Worm (Caenorhabditis elegans) whole organism, young adult: Measurements from ENCODE around the gene Y38F2AR.12.

Source experiments
- B0019.2 ChIP-seq: fragments of 200-800 bp; sonication (Bioruptor generic); conservative IDR thresholded peaks from 2 replicates; pipeline ENCODE4 v1.3.6; 2022; ENCODE audit warnings: missing genetic modification reagents, missing genetic modification characterization, missing compliant biosample characterization
- C06A6.2 ChIP-seq: fragments of 200-800 bp; sonication (Bioruptor generic); conservative IDR thresholded peaks from 2 replicates; pipeline ENCODE4 v1.3.6; 2022; ENCODE audit warnings: missing genetic modification characterization, missing compliant biosample characterization
- F10E7.11 ChIP-seq: sonication (generic microtip); optimal IDR thresholded peaks from 2 replicates; lab custom pipeline; 2017; ENCODE audit warnings: mild to moderate bottlenecking, missing genetic modification characterization, moderate library complexity, missing compliant biosample characterization
- F22D6.2 ChIP-seq: sonication (generic microtip); optimal IDR thresholded peaks from 2 replicates; lab custom pipeline; 2016; ENCODE audit warnings: mild to moderate bottlenecking, missing genetic modification characterization, missing compliant biosample characterization
- F33H1.4 ChIP-seq: fragments of 200-800 bp; sonication (Bioruptor generic); IDR thresholded peaks from 2 replicates; pipeline ENCODE4 v1.3.6; 2022; ENCODE audit warnings: missing genetic modification reagents, missing genetic modification characterization, missing compliant biosample characterization
- Y53G8AR.9 ChIP-seq: fragments of 200-800 bp; sonication (Bioruptor generic); conservative IDR thresholded peaks from 2 replicates; pipeline ENCODE4 v1.3.6; 2022; ENCODE audit warnings: missing genetic modification reagents, missing genetic modification characterization, missing compliant biosample characterization
- Y95B8A.8 ChIP-seq: fragments of 200-800 bp; sonication (Bioruptor generic); IDR thresholded peaks from 2 replicates; pipeline ENCODE4 v1.3.6; 2022; ENCODE audit warnings: missing genetic modification reagents, missing genetic modification characterization, missing compliant biosample characterization
- ZK185.1 ChIP-seq: sonication (generic microtip); optimal IDR thresholded peaks from 2 replicates; lab custom pipeline; 2016; ENCODE audit warnings: mild to moderate bottlenecking, missing genetic modification characterization, missing compliant biosample characterization; ENCODE audit not compliant: poor library complexity, severe bottlenecking
- ama-1 ChIP-seq, 3 experiments: fragments of 150-350 bp in 1 of 3; sonication (generic microtip) in 2 of 3; optimal IDR thresholded peaks; 2 replicates each; lab custom pipeline; 2014 to 2018; ENCODE audit warnings: missing biosample characterization in 2 of 3, missing genetic modification characterization in 2 of 3, missing genetic modification reagents in 2 of 3
- atf-7 ChIP-seq: sonication (generic microtip); optimal IDR thresholded peaks from 2 replicates; lab custom pipeline; 2017; ENCODE audit warnings: mild to moderate bottlenecking, missing genetic modification characterization, missing compliant biosample characterization
- attf-5 ChIP-seq: fragments of 200-800 bp; sonication (Bioruptor generic); optimal IDR thresholded peaks from 2 replicates; lab custom pipeline; 2018; ENCODE audit warnings: mild to moderate bottlenecking, missing genetic modification characterization, missing compliant biosample characterization
- attf-6 ChIP-seq: fragments of 200-800 bp; sonication (Bioruptor generic); IDR thresholded peaks from 2 replicates; pipeline ENCODE4 v1.3.6; 2022; ENCODE audit warnings: missing genetic modification reagents, missing genetic modification characterization, missing compliant biosample characterization
- cebp-1 ChIP-seq, 2 experiments: fragments of 200-800 bp in 1 of 2; sonication (Bioruptor generic) in 1 of 2; sonication (generic microtip) in 1 of 2; IDR thresholded peaks in 1 of 2; optimal IDR thresholded peaks in 1 of 2; 2 replicates each; pipeline versions ENCODE4 v1.3.6 to Lab custom; 2017 to 2022; ENCODE audit warnings: missing compliant biosample characterization in 2 of 2, missing genetic modification characterization in 2 of 2, mild to moderate bottlenecking in 1 of 2, missing genetic modification reagents in 1 of 2, moderate library complexity in 1 of 2
- cebp-2 ChIP-seq: fragments of 200-800 bp; sonication (Bioruptor generic); IDR thresholded peaks from 2 replicates; pipeline ENCODE4 v1.3.6; 2022; ENCODE audit warnings: missing genetic modification characterization, missing compliant biosample characterization
- ceh-27 ChIP-seq: fragments of 200-800 bp; sonication (Bioruptor generic); optimal IDR thresholded peaks from 2 replicates; lab custom pipeline; 2018; ENCODE audit warnings: mild to moderate bottlenecking, missing genetic modification characterization, moderate library complexity, missing compliant biosample characterization
- ceh-40 ChIP-seq: fragments of 200-800 bp; sonication (Bioruptor generic); IDR thresholded peaks from 2 replicates; pipeline ENCODE4 v1.3.6; 2022; ENCODE audit warnings: missing genetic modification characterization, missing compliant biosample characterization
- chd-7 ChIP-seq: sonication (generic microtip); optimal IDR thresholded peaks from 2 replicates; lab custom pipeline; 2016; ENCODE audit warnings: mild to moderate bottlenecking, missing genetic modification characterization, moderate library complexity, missing compliant biosample characterization
- die-1 ChIP-seq: sonication (generic microtip); optimal IDR thresholded peaks from 2 replicates; lab custom pipeline; 2016; ENCODE audit warnings: missing genotype, mild to moderate bottlenecking, missing genetic modification characterization, missing compliant biosample characterization
- dox-1 ChIP-seq: fragments of 200-800 bp; sonication (Bioruptor generic); IDR thresholded peaks from 2 replicates; pipeline ENCODE4 v1.3.6; 2022; ENCODE audit warnings: missing genetic modification reagents, missing genetic modification characterization, missing compliant biosample characterization
- ets-4 ChIP-seq: fragments of 200-800 bp; sonication (Bioruptor generic); optimal IDR thresholded peaks from 2 replicates; lab custom pipeline; 2018; ENCODE audit warnings: mild to moderate bottlenecking, missing genetic modification characterization, missing compliant biosample characterization
- fkh-3 ChIP-seq: sonication (generic microtip); optimal IDR thresholded peaks from 2 replicates; lab custom pipeline; 2016; ENCODE audit warnings: mild to moderate bottlenecking, missing genetic modification characterization, missing compliant biosample characterization
- gei-17 ChIP-seq: fragments of 200-800 bp; sonication (Bioruptor generic); optimal IDR thresholded peaks from 2 replicates; lab custom pipeline; 2018; ENCODE audit warnings: mild to moderate bottlenecking, missing genetic modification characterization, missing compliant biosample characterization
- him-1 ChIP-seq: sonication (generic microtip); optimal IDR thresholded peaks from 2 replicates; lab custom pipeline; 2016; ENCODE audit warnings: missing genotype, missing genetic modification reagents, missing genetic modification characterization, missing compliant biosample characterization
- hmg-1.2 ChIP-seq: fragments of 200-800 bp; sonication (Bioruptor generic); IDR thresholded peaks from 2 replicates; pipeline ENCODE4 v1.3.6; 2022; ENCODE audit warnings: missing genetic modification reagents, missing genetic modification characterization, missing compliant biosample characterization
- hrde-1 ChIP-seq: sonication (generic microtip); optimal IDR thresholded peaks from 2 replicates; lab custom pipeline; 2016; ENCODE audit warnings: missing genetic modification characterization, mild to moderate bottlenecking, missing compliant biosample characterization, moderate library complexity, missing genotype, missing genetic modification reagents, borderline replicate concordance
- hsf-1 ChIP-seq: fragments of 200-800 bp; sonication (Bioruptor generic); IDR thresholded peaks from 2 replicates; pipeline ENCODE4 v1.3.6; 2022; ENCODE audit warnings: missing genetic modification reagents, missing genetic modification characterization, missing compliant biosample characterization
- lin-35 ChIP-seq, 3 experiments: fragments of 150-350 bp in 2 of 3; sonication (generic microtip) in 1 of 3; optimal IDR thresholded peaks; 2 replicates each; lab custom pipeline; 2014 to 2018; ENCODE audit warnings: missing biosample characterization in 3 of 3, missing genetic modification characterization in 3 of 3, missing genetic modification reagents in 3 of 3
- lsl-1 ChIP-seq: fragments of 200-800 bp; sonication (Bioruptor generic); optimal IDR thresholded peaks from 2 replicates; lab custom pipeline; 2018; ENCODE audit warnings: mild to moderate bottlenecking, missing genetic modification characterization, moderate library complexity, missing compliant biosample characterization
- lsy-27 ChIP-seq: sonication (generic microtip); optimal IDR thresholded peaks from 2 replicates; lab custom pipeline; 2017; ENCODE audit warnings: missing genetic modification characterization, mild to moderate bottlenecking, missing compliant biosample characterization, antibody characterized with exemption, missing genotype, borderline replicate concordance; ENCODE audit not compliant: insufficient read depth
- madf-10 ChIP-seq: sonication (generic microtip); optimal IDR thresholded peaks from 2 replicates; lab custom pipeline; 2016; ENCODE audit warnings: mild to moderate bottlenecking, missing genetic modification characterization, missing compliant biosample characterization
- madf-3 ChIP-seq: fragments of 200-800 bp; sonication (Bioruptor generic); IDR thresholded peaks from 2 replicates; pipeline ENCODE4 v1.3.6; 2022; ENCODE audit warnings: missing genetic modification reagents, missing genetic modification characterization, missing compliant biosample characterization
- madf-8 ChIP-seq: fragments of 200-800 bp; sonication (Bioruptor generic); conservative IDR thresholded peaks from 2 replicates; pipeline ENCODE4 v1.3.6; 2022; ENCODE audit warnings: missing genetic modification reagents, missing genetic modification characterization, missing compliant biosample characterization
- mel-28 ChIP-seq: sonication (generic microtip); optimal IDR thresholded peaks from 2 replicates; lab custom pipeline; 2016; ENCODE audit warnings: borderline replicate concordance, mild to moderate bottlenecking, missing genetic modification characterization, missing compliant biosample characterization
- mxl-1 ChIP-seq: sonication (generic microtip); optimal IDR thresholded peaks from 2 replicates; lab custom pipeline; 2016; ENCODE audit warnings: missing genetic modification characterization, missing compliant biosample characterization
- nhr-179 ChIP-seq: sonication (generic microtip); optimal IDR thresholded peaks from 2 replicates; lab custom pipeline; 2016; ENCODE audit warnings: mild to moderate bottlenecking, missing genetic modification characterization, missing compliant biosample characterization
- nhr-27 ChIP-seq: fragments of 200-800 bp; sonication (Bioruptor generic); optimal IDR thresholded peaks from 2 replicates; lab custom pipeline; 2018; ENCODE audit warnings: mild to moderate bottlenecking, missing genetic modification characterization, moderate library complexity, missing compliant biosample characterization
- nhr-90 ChIP-seq: sonication (generic microtip); optimal IDR thresholded peaks from 2 replicates; lab custom pipeline; 2016; ENCODE audit warnings: missing genotype, mild to moderate bottlenecking, missing genetic modification characterization, missing compliant biosample characterization
- repo-1 ChIP-seq: sonication (generic microtip); optimal IDR thresholded peaks from 2 replicates; lab custom pipeline; 2017; ENCODE audit warnings: mild to moderate bottlenecking, missing genetic modification characterization, missing compliant biosample characterization
- rpc-1 ChIP-seq, 2 experiments: fragments of 150-350 bp in 1 of 2; sonication (generic microtip) in 1 of 2; optimal IDR thresholded peaks; 2 replicates each; lab custom pipeline; 2014 to 2018; ENCODE audit warnings: missing biosample characterization in 1 of 2, missing genetic modification characterization in 1 of 2, missing genetic modification reagents in 1 of 2, missing genotype in 1 of 2
- somi-1 ChIP-seq: fragments of 200-800 bp; sonication (Bioruptor generic); optimal IDR thresholded peaks from 2 replicates; lab custom pipeline; 2018; ENCODE audit warnings: mild to moderate bottlenecking, missing genetic modification characterization, missing compliant biosample characterization
- tbx-9 ChIP-seq: sonication (generic microtip); optimal IDR thresholded peaks from 2 replicates; lab custom pipeline; 2016; ENCODE audit warnings: borderline replicate concordance, missing genetic modification characterization, inconsistent platforms, missing compliant biosample characterization
- tlf-1 ChIP-seq: fragments of 200-800 bp; sonication (Bioruptor generic); optimal IDR thresholded peaks from 2 replicates; lab custom pipeline; 2018; ENCODE audit warnings: mild to moderate bottlenecking, missing genetic modification characterization, missing compliant biosample characterization
- unc-130 ChIP-seq: sonication (generic microtip); optimal IDR thresholded peaks from 2 replicates; lab custom pipeline; 2016; ENCODE audit warnings: missing genetic modification reagents, missing genetic modification characterization, missing compliant biosample characterization
- xnd-1 ChIP-seq: sonication (generic microtip); optimal IDR thresholded peaks from 2 replicates; lab custom pipeline; 2016; ENCODE audit warnings: missing genotype, missing genetic modification reagents, missing genetic modification characterization, missing compliant biosample characterization
- zfh-2 ChIP-seq: fragments of 200-800 bp; sonication (Bioruptor generic); conservative IDR thresholded peaks from 2 replicates; pipeline ENCODE4 v1.3.6; 2022; ENCODE audit warnings: missing genetic modification reagents, missing genetic modification characterization, missing compliant biosample characterization
- ztf-3 ChIP-seq: fragments of 200-800 bp; sonication (Bioruptor generic); optimal IDR thresholded peaks from 2 replicates; lab custom pipeline; 2018; ENCODE audit warnings: mild to moderate bottlenecking, missing genetic modification characterization, missing compliant biosample characterization

Gene Y38F2AR.12

DNA sequence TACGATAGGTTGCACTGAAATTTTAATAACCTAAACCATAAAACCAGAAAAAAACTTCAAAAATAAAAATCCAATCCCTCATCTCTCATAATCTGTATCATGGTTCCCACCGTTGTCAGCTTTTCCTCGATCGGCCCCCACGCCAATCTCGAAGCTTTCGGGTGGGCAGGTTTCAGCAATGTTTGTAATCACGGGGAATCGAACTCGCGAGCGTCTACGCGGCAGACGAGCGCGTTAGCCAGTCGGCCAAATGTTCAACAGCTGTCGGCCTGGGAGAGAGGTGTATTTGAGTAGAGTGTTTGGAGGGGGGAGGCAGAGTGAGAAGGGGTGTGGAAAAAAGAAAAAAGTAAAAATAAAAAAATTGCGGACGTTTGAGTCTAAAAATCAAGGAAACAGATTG lies 3.8 kb downstream of the Y38F2AR.12 start (continued):
- TF ChIP-seq nhr-90 (tag; lab: Kevin White, UChicago) (peak; percentile 90), nhr-179 (tag; lab: Kevin White, UChicago) (no peak), attf-6 (GFP tag; lab: Robert Waterston, UW) (0 out of 2 replicates have a peak, but pooled peaks have one; percentile 14), Y53G8AR.9 (no peak), F22D6.2 (tag; lab: Kevin White, UChicago) (peak; percentile 52), fkh-3 (tag; lab: Kevin White, UChicago) (no peak), F33H1.4 (GFP tag; lab: Robert Waterston, UW) (peak; percentile 66), him-1 (tag; lab: Kevin White, UChicago) (peak; percentile 94), mel-28 (no peak), madf-10 (tag; lab: Kevin White, UChicago) (peak; percentile 84), zfh-2 (GFP tag; lab: Robert Waterston, UW) (peak; percentile 73), Y95B8A.8 (GFP tag; lab: Robert Waterston, UW) (peak; percentile 89), cebp-1 (GFP tag; IDR thresholded peaks at IDR 0.05; lab: Robert Waterston, UW) (0 out of 2 replicates have a peak, but pooled peaks have one; percentile 10), cebp-1 (tag; optimal IDR thresholded peaks at IDR 0.05; lab: Kevin White, UChicago) (peak; percentile 80), somi-1 (GFP tag; lab: Kevin White, UChicago) (peak; percentile 54), atf-7 (tag; lab: Kevin White, UChicago) (peak; percentile 62), lsy-27 (tag; lab: Kevin White, UChicago) (peak; percentile 85), cebp-2 (GFP tag; lab: Robert Waterston, UW) (0 out of 2 replicates have a peak, but pooled peaks have one; percentile 65), dox-1 (GFP tag; lab: Robert Waterston, UW) (peak; percentile 92), nhr-27 (no peak), tlf-1 (GFP tag; lab: Kevin White, UChicago) (peak; percentile 51), hmg-1.2 (GFP tag; lab: Robert Waterston, UW) (peak; percentile 71), ceh-40 (GFP tag; lab: Robert Waterston, UW) (peak; percentile 66; the same call in 1 of the 2 replicates), ama-1 (optimal IDR thresholded peaks at IDR 0.05; lab: Kevin White, UChicago) (no peak), ama-1 (GFP tag; optimal IDR thresholded peaks at IDR 0.05; lab: Kevin White, UChicago) (peak; percentile 71 to 87), C06A6.2 (peak; percentile 61; the same call in 1 of the 2 replicates), ets-4 (GFP tag; lab: Kevin White, UChicago) (peak; percentile 3), repo-1 (tag; lab: Kevin White, UChicago) (peak; percentile 83), hsf-1 (GFP tag; lab: Robert Waterston, UW) (peak; percentile 45; the same call in 1 of the 2 replicates), madf-8 (0 out of 2 replicates have a peak, but pooled peaks have one; percentile 20), unc-130 (GFP tag; lab: Kevin White, UChicago) (peak; percentile 9), mxl-1 (tag; lab: Kevin White, UChicago) (peak; percentile 84), lsl-1 (peak; percentile 63), rpc-1 (optimal IDR thresholded peaks at IDR 0.05; lab: Kevin White, UChicago) (peak; percentile 93), rpc-1 (tag; optimal IDR thresholded peaks at IDR 0.05; lab: Kevin White, UChicago) (peak; percentile 90), ztf-3 (GFP tag; lab: Kevin White, UChicago) (peak; percentile 61), chd-7 (tag; lab: Kevin White, UChicago) (peak; percentile 87), lin-35 (GFP tag; optimal IDR thresholded peaks at IDR 0.05; lab: Kevin White, UChicago) (peak in 1 of 3 experiments; percentile 84), ceh-27 (GFP tag; lab: Kevin White, UChicago) (peak; percentile 84), attf-5 (GFP tag; lab: Kevin White, UChicago) (peak; percentile 65), xnd-1 (tag; lab: Kevin White, UChicago) (no peak), F10E7.11 (tag; lab: Kevin White, UChicago) (no peak), gei-17 (GFP tag; lab: Kevin White, UChicago) (peak; percentile 52), madf-3 (peak; percentile 18; the same call in 1 of the 2 replicates), hrde-1 (tag; lab: Kevin White, UChicago) (peak; percentile 74), B0019.2 (GFP tag; lab: Robert Waterston, UW) (peak; percentile 53), die-1 (tag; lab: Kevin White, UChicago) (peak; percentile 83), tbx-9 (tag; lab: Kevin White, UChicago) (no peak), ZK185.1 (tag; lab: Kevin White, UChicago) (peak; percentile 76)
